Worm (Caenorhabditis elegans): Measurements from ENCODE around the gene Y39B6A.13.

- TF ChIP-seq fkh-10 (GFP tag; optimal IDR thresholded peaks at IDR 0.05): no peak
- no peak for TF ChIP-seq pha-4 (tag; optimal IDR thresholded peaks at IDR 0.05)
- TF ChIP-seq nhr-11 (tag; optimal IDR thresholded peaks at IDR 0.05): no peak
- TF ChIP-seq tbx-7 (tag; optimal IDR thresholded peaks at IDR 0.05): no peak
- no peak for TF ChIP-seq hlh-6 (tag; optimal IDR thresholded peaks at IDR 0.05)
- no peak for TF ChIP-seq tbx-2 (tag; optimal IDR thresholded peaks at IDR 0.05)
- no peak for TF ChIP-seq K02D7.2 (tag; optimal IDR thresholded peaks at IDR 0.05)
- TF ChIP-seq pag-3 (tag; optimal IDR thresholded peaks at IDR 0.05; ENCODE audit: borderline replicate concordance): no peak
- TF ChIP-seq hlh-8 (tag; optimal IDR thresholded peaks at IDR 0.05): no peak
- TF ChIP-seq npax-4 (tag; optimal IDR thresholded peaks at IDR 0.05): no peak
These were observed 28.3 kb downstream of the Y39B6A.13 start for ce11 chrV:19090885-19091284.
